Worm (Caenorhabditis elegans): ENCODE measurements around the gene abt-4.

The abt-4 gene

DNA sequence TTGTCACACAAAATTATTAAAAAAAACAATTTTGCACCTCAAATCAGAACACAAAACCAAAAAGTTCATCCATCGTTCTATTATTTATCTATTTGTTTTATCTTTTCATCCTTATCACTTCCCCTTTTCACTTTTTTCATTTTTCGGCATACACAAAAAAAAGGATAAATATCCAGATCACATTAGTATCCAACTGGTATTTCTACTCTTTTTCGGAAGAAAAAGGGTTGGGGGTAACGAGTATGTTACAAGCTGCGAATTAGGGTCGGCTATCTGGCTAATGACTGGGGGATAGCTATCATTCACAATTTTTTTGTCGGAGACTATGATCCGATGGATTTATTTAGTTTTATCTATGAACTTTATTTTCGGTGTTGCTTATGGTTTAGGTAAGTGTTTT, 39.5 kb upstream of the abt-4 start, which contains the start of gene mltn-7:
TSS of gene mltn-7 (plus strand) at position 301 of the 400 bp plus-strand sequence.
- TF ChIP-seq nhr-43 (tag; optimal IDR thresholded peaks at IDR 0.05; ENCODE audit: poor library complexity, severe bottlenecking) (no peak), nhr-25 (tag; optimal IDR thresholded peaks at IDR 0.05) (no peak), fos-1 (tag; optimal IDR thresholded peaks at IDR 0.05) (no peak), zag-1 (tag; optimal IDR thresholded peaks at IDR 0.05) (no peak), fkh-2 (tag; optimal IDR thresholded peaks at IDR 0.05) (no peak), elt-1 (tag; optimal IDR thresholded peaks at IDR 0.05) (no peak), ama-1 (optimal IDR thresholded peaks at IDR 0.05) (no peak)

DNA sequence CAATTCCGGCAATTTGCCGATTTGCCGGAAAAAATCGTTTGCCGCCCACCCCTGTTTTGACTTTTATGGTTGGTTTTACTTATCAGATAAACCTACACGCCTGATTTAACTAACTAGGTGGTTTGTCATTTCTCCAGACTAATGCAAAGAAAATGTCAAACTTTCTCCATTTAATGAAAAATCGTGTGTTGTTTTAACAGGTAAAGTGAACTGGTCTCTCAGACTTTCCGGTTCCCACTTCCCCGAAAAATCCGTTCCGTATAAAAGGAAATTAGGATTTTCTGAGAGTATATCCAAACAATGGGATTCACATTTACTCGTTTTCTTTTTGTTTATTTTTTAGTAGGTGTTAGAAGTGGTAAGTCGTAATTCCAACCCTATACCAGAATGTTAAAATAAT, 34.1 kb upstream of the abt-4 start, which contains the start of gene mltn-6:
TSS of gene mltn-6 (plus strand) at position 301 of the 400 bp plus-strand sequence.
- no peak for TF ChIP-seq nhr-28 (tag; optimal IDR thresholded peaks at IDR 0.05)
- TF ChIP-seq tbx-2 (tag; optimal IDR thresholded peaks at IDR 0.05): no peak
- TF ChIP-seq nhr-11 (tag; optimal IDR thresholded peaks at IDR 0.05): no peak
- no peak for TF ChIP-seq ceh-28 (tag; optimal IDR thresholded peaks at IDR 0.05)
- TF ChIP-seq ztf-11 (tag; optimal IDR thresholded peaks at IDR 0.05): no peak
- TF ChIP-seq unc-62 (GFP tag; optimal IDR thresholded peaks at IDR 0.05): no peak
- no peak for TF ChIP-seq jun-1 (tag; optimal IDR thresholded peaks at IDR 0.05)
- TF ChIP-seq elt-1 (tag; optimal IDR thresholded peaks at IDR 0.05): no peak
- TF ChIP-seq elt-2 (tag; optimal IDR thresholded peaks at IDR 0.05): no peak
- TF ChIP-seq nhr-23 (tag; optimal IDR thresholded peaks at IDR 0.05): no peak
- TF ChIP-seq mdl-1 (tag; optimal IDR thresholded peaks at IDR 0.05): no peak
- no peak for TF ChIP-seq nhr-237 (tag; optimal IDR thresholded peaks at IDR 0.05)
- TF ChIP-seq nhr-12 (tag; optimal IDR thresholded peaks at IDR 0.05): no peak
- TF ChIP-seq lin-39 (tag; optimal IDR thresholded peaks at IDR 0.05): no peak
- TF ChIP-seq fkh-10 (GFP tag; optimal IDR thresholded peaks at IDR 0.05): no peak
- TF ChIP-seq ceh-16 (tag; optimal IDR thresholded peaks at IDR 0.05): no peak
- TF ChIP-seq lsy-12 (tag; optimal IDR thresholded peaks at IDR 0.05): no peak
- TF ChIP-seq ceh-9 (tag; optimal IDR thresholded peaks at IDR 0.05): no peak

DNA sequence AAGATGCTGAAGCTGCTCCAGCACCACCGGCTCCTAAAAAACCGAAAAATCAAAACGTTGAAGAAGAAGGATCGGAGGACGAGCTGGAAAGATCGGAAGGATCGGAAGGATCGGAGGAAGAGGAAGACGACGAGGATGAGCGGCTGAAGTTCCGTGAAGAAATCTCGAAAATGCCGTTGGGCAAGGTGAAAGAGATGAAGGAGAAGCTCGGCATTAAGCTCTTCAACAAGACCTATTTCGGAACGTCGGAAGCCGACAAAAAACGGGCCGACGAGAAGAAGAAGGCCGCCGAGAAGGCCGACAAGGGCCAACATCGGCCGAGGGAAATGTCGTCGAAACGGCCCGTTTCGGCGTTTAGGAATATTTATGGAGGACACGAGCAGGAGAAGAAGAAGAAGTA, 30.8 kb upstream of the abt-4 start:
- TF ChIP-seq elt-3 (tag; optimal IDR thresholded peaks at IDR 0.05) (no peak), mml-1 (tag; optimal IDR thresholded peaks at IDR 0.05) (no peak), mdl-1 (tag; optimal IDR thresholded peaks at IDR 0.05) (no peak), unc-62 (GFP tag; optimal IDR thresholded peaks at IDR 0.05) (no peak)

DNA sequence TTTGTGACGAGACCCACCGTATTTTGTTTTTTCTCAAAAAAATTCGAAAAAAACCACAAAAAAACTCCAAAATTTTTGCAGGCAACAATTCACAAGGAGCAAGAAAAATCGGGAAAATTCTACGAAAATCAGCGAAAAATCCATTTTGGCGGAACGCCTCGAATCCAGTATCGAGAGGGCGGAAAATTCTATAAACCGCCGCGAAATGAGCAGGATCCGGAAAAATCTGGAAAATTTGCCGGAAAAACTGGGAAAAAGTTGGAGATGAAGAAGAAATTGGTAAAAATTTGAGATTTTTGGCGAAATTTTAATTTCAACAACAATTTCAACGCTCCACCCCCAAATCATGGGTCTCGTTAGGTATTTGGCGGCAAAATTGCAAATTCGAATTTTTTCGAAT, 29.5 kb upstream of the abt-4 start:
- TF ChIP-seq nhr-237 (tag; optimal IDR thresholded peaks at IDR 0.05) (no peak), nhr-28 (tag; optimal IDR thresholded peaks at IDR 0.05) (no peak), nhr-12 (tag; optimal IDR thresholded peaks at IDR 0.05) (no peak), ama-1 (optimal IDR thresholded peaks at IDR 0.05) (no peak), egl-27 (tag; optimal IDR thresholded peaks at IDR 0.05) (no peak), pqm-1 (tag; optimal IDR thresholded peaks at IDR 0.05) (no peak), fkh-2 (tag; optimal IDR thresholded peaks at IDR 0.05) (no peak), skn-1 (tag; optimal IDR thresholded peaks at IDR 0.05) (no peak), fkh-10 (GFP tag; optimal IDR thresholded peaks at IDR 0.05) (no peak), ZK546.5 (tag; optimal IDR thresholded peaks at IDR 0.05) (no peak), daf-12 (tag; optimal IDR thresholded peaks at IDR 0.05) (no peak), elt-2 (tag; optimal IDR thresholded peaks at IDR 0.05) (no peak), unc-62 (GFP tag; optimal IDR thresholded peaks at IDR 0.05) (no peak), fos-1 (tag; optimal IDR thresholded peaks at IDR 0.05) (no peak)

DNA sequence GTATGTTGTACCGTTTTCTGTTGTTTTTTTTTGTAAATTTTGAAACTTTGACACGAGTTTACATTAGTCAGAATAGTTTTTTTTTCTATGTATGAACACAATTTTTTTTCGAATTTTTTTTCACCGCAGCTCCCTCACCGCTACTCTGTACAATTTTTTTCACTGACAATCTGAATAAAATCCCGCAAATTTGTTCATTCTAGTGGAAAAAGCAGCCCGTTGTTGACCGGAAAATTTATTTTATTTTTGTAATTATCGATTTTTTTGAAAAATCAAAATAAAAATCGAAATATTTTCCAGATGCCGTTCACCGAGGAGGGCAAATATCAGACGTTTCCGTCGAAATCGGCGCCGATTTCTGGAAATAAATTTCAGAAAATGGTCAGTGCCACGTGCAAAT, 28.9 kb upstream of the abt-4 start, which contains the start of gene T22H9.1:
TSS of gene T22H9.1 (plus strand) at position 301 of the 400 bp plus-strand sequence.
- TF ChIP-seq ama-1 (optimal IDR thresholded peaks at IDR 0.05) (peak; percentile 1), eor-1 (tag; optimal IDR thresholded peaks at IDR 0.05) (no peak), ztf-11 (tag; optimal IDR thresholded peaks at IDR 0.05) (no peak), lsy-12 (tag; optimal IDR thresholded peaks at IDR 0.05) (no peak), elt-1 (tag; optimal IDR thresholded peaks at IDR 0.05) (no peak)

DNA sequence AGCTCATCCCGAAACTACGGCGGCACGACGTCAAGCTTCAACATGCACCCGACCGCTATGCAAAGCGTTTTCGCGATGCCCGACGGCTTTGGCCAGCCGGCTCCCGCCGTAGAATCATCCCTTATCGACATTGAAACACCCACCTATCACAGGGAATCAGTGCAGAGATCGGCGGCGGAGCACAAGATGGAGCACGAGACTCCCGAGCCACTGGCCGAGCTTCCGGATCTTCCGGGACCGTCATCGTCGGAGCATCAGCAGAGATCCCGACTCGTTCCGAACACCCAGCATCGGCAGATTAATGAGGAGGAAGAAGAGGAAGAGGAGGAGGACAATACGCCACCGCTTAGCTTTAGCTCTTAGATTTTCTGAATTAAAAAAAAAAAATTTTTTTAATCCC, 27.9 kb upstream of the abt-4 start:
- TF ChIP-seq nhr-43 (tag; optimal IDR thresholded peaks at IDR 0.05; ENCODE audit: poor library complexity, severe bottlenecking) (no peak), skn-1 (tag; optimal IDR thresholded peaks at IDR 0.05) (no peak), mdl-1 (tag; optimal IDR thresholded peaks at IDR 0.05) (no peak), nhr-11 (tag; optimal IDR thresholded peaks at IDR 0.05) (no peak), mml-1 (tag; optimal IDR thresholded peaks at IDR 0.05) (no peak), ceh-82 (tag; optimal IDR thresholded peaks at IDR 0.05) (no peak), nhr-67 (tag; optimal IDR thresholded peaks at IDR 0.05) (no peak), fkh-10 (GFP tag; optimal IDR thresholded peaks at IDR 0.05) (no peak), nhr-237 (tag; optimal IDR thresholded peaks at IDR 0.05) (no peak), elt-2 (tag; optimal IDR thresholded peaks at IDR 0.05) (no peak), daf-12 (tag; optimal IDR thresholded peaks at IDR 0.05) (no peak), nfya-1 (tag; optimal IDR thresholded peaks at IDR 0.05; ENCODE audit: insufficient read depth) (no peak), ZK546.5 (tag; optimal IDR thresholded peaks at IDR 0.05) (no peak), zag-1 (tag; optimal IDR thresholded peaks at IDR 0.05) (no peak), tbx-2 (tag; optimal IDR thresholded peaks at IDR 0.05) (no peak), egl-27 (tag; optimal IDR thresholded peaks at IDR 0.05) (no peak), ceh-16 (tag; optimal IDR thresholded peaks at IDR 0.05) (no peak), snpc-4 (tag; optimal IDR thresholded peaks at IDR 0.05) (no peak), nhr-25 (tag; optimal IDR thresholded peaks at IDR 0.05) (no peak), nhr-76 (tag; optimal IDR thresholded peaks at IDR 0.05) (no peak)
